Fruit fly (Drosophila melanogaster): ENCODE measurements around the gene CG1636.
A peak's percentile ranks its signal among the peaks of the same experiment; 100 is the strongest.

CG1636 gene

dm6 chrX:8229918-8230699 lies 43.1 kb upstream of the CG1636 start (continued):
- TF ChIP-seq CG16779 (GFP tag; IDR thresholded peaks at IDR 0.05) (no peak), ham (GFP tag; IDR thresholded peaks at IDR 0.05) (no peak), schlank (tag; optimal IDR thresholded peaks at IDR 0.05) (peak; percentile 35), jumu (GFP tag; optimal IDR thresholded peaks at IDR 0.05) (peak; percentile 46), HmgD (GFP tag; optimal IDR thresholded peaks at IDR 0.05) (peak; percentile 13), CG10147 (GFP tag; optimal IDR thresholded peaks at IDR 0.05) (no peak), CG14050 (GFP tag; IDR thresholded peaks at IDR 0.05) (0 out of 3 replicates have a peak, but pooled peaks have one; percentile 11), tup (GFP tag; optimal IDR thresholded peaks at IDR 0.05) (peak; percentile 11), gsb-n (tag; optimal IDR thresholded peaks at IDR 0.05) (peak; percentile 43), zfh2 (GFP tag; optimal IDR thresholded peaks at IDR 0.05) (no peak), CG2712 (tag; optimal IDR thresholded peaks at IDR 0.05) (peak; percentile 24), MESR4 (GFP tag; optimal IDR thresholded peaks at IDR 0.05) (no peak), CG17361 (GFP tag; IDR thresholded peaks at IDR 0.05) (0 out of 3 replicates have a peak, but pooled peaks have one; percentile 16), CG10654 (GFP tag; optimal IDR thresholded peaks at IDR 0.05) (peak; percentile 33), gsb (GFP tag; IDR thresholded peaks at IDR 0.05) (no peak), CG6813 (GFP tag; optimal IDR thresholded peaks at IDR 0.05) (peak; percentile 83), otp (GFP tag; IDR thresholded peaks at IDR 0.05) (peak; percentile 35; the same call in 1 of the 3 replicates), crc (GFP tag; optimal IDR thresholded peaks at IDR 0.05) (peak; percentile 13), CG14965 (GFP tag; optimal IDR thresholded peaks at IDR 0.05; ENCODE audit: borderline replicate concordance) (peak; percentile 36), fd64A (GFP tag; optimal IDR thresholded peaks at IDR 0.05) (peak; percentile 81), sens-2 (GFP tag; IDR thresholded peaks at IDR 0.05) (0 out of 2 replicates have a peak, but pooled peaks have one; percentile 30), slp2 (GFP tag; optimal IDR thresholded peaks at IDR 0.05) (peak; percentile 8), Kr (GFP tag; optimal IDR thresholded peaks at IDR 0.05) (peak; percentile 74), HLH3B (GFP tag; IDR thresholded peaks at IDR 0.05) (peak; percentile 48; the same call in 1 of the 2 replicates), CG1832 (GFP tag; optimal IDR thresholded peaks at IDR 0.05) (peak; percentile 71), CG6765 (GFP tag; optimal IDR thresholded peaks at IDR 0.05) (peak; percentile 27), Meics (GFP tag; optimal IDR thresholded peaks at IDR 0.05) (peak; percentile 38), CG11695 (GFP tag; IDR thresholded peaks at IDR 0.05) (0 out of 3 replicates have a peak, but pooled peaks have one; percentile 34), CG10431 (GFP tag; optimal IDR thresholded peaks at IDR 0.05) (peak; percentile 23), CG30431 (GFP tag; optimal IDR thresholded peaks at IDR 0.05) (peak; percentile 34), Ets97D (GFP tag; optimal IDR thresholded peaks at IDR 0.05) (no peak), CG32532 (GFP tag; IDR thresholded peaks at IDR 0.05) (no peak), Abd-B (GFP tag; optimal IDR thresholded peaks at IDR 0.05) (no peak), CG33213 (GFP tag; optimal IDR thresholded peaks at IDR 0.05) (peak; percentile 46), jing (GFP tag; optimal IDR thresholded peaks at IDR 0.05) (no peak), Ets65A (GFP tag) (no peak), wek (GFP tag; optimal IDR thresholded peaks at IDR 0.05) (peak; percentile 77), CG8388 (GFP tag; optimal IDR thresholded peaks at IDR 0.05) (peak; percentile 20), nmo (GFP tag; optimal IDR thresholded peaks at IDR 0.05) (no peak), Dek (tag; optimal IDR thresholded peaks at IDR 0.05) (no peak), disco-r (GFP tag; optimal IDR thresholded peaks at IDR 0.05) (peak; percentile 43), Dip3 (GFP tag; optimal IDR thresholded peaks at IDR 0.05) (no peak), Camta (GFP tag; optimal IDR thresholded peaks at IDR 0.05) (peak; percentile 43), CG6254 (GFP tag; optimal IDR thresholded peaks at IDR 0.05) (peak; percentile 63), ewg (GFP tag; optimal IDR thresholded peaks at IDR 0.05) (peak; percentile 22), caup (GFP tag; optimal IDR thresholded peaks at IDR 0.05; ENCODE audit: severe bottlenecking) (peak; percentile 55), CG10462 (GFP tag; optimal IDR thresholded peaks at IDR 0.05) (peak; percentile 31), CTCF (GFP tag; optimal IDR thresholded peaks at IDR 0.05) (peak; percentile 15), fd102C (GFP tag; optimal IDR thresholded peaks at IDR 0.05) (peak; percentile 58)
